Worm (Caenorhabditis elegans) whole organism, mixed stage, embryonic: ENCODE measurements around the gene Y111B2A.1.

Source experiments
- M03D4.4 ChIP-seq: sonication (generic microtip); optimal IDR thresholded peaks from 2 replicates; lab custom pipeline; 2017; ENCODE audit warnings: mild to moderate bottlenecking, missing genetic modification characterization, missing compliant biosample characterization
- bed-3 ChIP-seq: fragments of 200-800 bp; sonication (Bioruptor generic); optimal IDR thresholded peaks from 3 replicates; lab custom pipeline; 2018; ENCODE audit warnings: mild to moderate bottlenecking, missing genetic modification characterization, moderate library complexity, missing compliant biosample characterization
- blmp-1 ChIP-seq: fragments of 150-350 bp; optimal IDR thresholded peaks from 2 replicates; lab custom pipeline; 2014; ENCODE audit warnings: missing biosample characterization, missing genetic modification characterization
- ceh-43 ChIP-seq: fragments of 200-800 bp; sonication (Bioruptor generic); optimal IDR thresholded peaks from 2 replicates; lab custom pipeline; 2018; ENCODE audit warnings: mild to moderate bottlenecking, missing genetic modification characterization, moderate library complexity, missing compliant biosample characterization
- ceh-83 ChIP-seq: fragments of 200-800 bp; sonication (Bioruptor generic); optimal IDR thresholded peaks from 2 replicates; lab custom pipeline; 2018; ENCODE audit warnings: mild to moderate bottlenecking, missing genetic modification characterization, missing compliant biosample characterization
- ces-1 ChIP-seq: fragments of 150-350 bp; optimal IDR thresholded peaks from 2 replicates; lab custom pipeline; 2014; ENCODE audit warnings: missing biosample characterization, missing genetic modification reagents, missing genetic modification characterization
- cnd-1 ChIP-seq: fragments of 200-800 bp; sonication (Bioruptor generic); optimal IDR thresholded peaks from 2 replicates; lab custom pipeline; 2018; ENCODE audit warnings: mild to moderate bottlenecking, missing genetic modification characterization, missing compliant biosample characterization
- elt-1 ChIP-seq: sonication (generic microtip); optimal IDR thresholded peaks from 2 replicates; lab custom pipeline; 2017; ENCODE audit warnings: missing genetic modification characterization, mild to moderate bottlenecking, missing compliant biosample characterization, antibody characterized with exemption, moderate library complexity, borderline replicate concordance; ENCODE audit not compliant: insufficient read depth
- elt-3 ChIP-seq: fragments of 150-350 bp; optimal IDR thresholded peaks from 2 replicates; lab custom pipeline; 2014; ENCODE audit warnings: missing biosample characterization, missing genetic modification characterization
- flh-1 ChIP-seq: fragments of 200-800 bp; sonication (Bioruptor generic); optimal IDR thresholded peaks from 2 replicates; lab custom pipeline; 2018; ENCODE audit warnings: mild to moderate bottlenecking, missing genetic modification characterization, moderate library complexity, missing compliant biosample characterization
- ham-2 ChIP-seq: fragments of 200-800 bp; sonication (Bioruptor generic); optimal IDR thresholded peaks from 2 replicates; lab custom pipeline; 2018; ENCODE audit warnings: mild to moderate bottlenecking, missing genetic modification characterization, missing compliant biosample characterization
- hlh-1 ChIP-seq: fragments of 150-350 bp; optimal IDR thresholded peaks from 2 replicates; lab custom pipeline; 2014; ENCODE audit warnings: missing biosample characterization, missing genetic modification reagents, missing genetic modification characterization
- lin-13 ChIP-seq: fragments of 150-350 bp; optimal IDR thresholded peaks from 2 replicates; lab custom pipeline; 2014; ENCODE audit warnings: missing biosample characterization, missing genetic modification characterization
- lin-32 ChIP-seq: fragments of 200-800 bp; sonication (Bioruptor generic); optimal IDR thresholded peaks from 2 replicates; lab custom pipeline; 2018; ENCODE audit warnings: mild to moderate bottlenecking, missing genetic modification characterization, missing compliant biosample characterization
- lsy-2 ChIP-seq: fragments of 150-350 bp; optimal IDR thresholded peaks from 2 replicates; lab custom pipeline; 2014; ENCODE audit warnings: missing biosample characterization, missing genetic modification characterization
- mab-5 ChIP-seq: fragments of 150-350 bp; optimal IDR thresholded peaks from 2 replicates; lab custom pipeline; 2014; ENCODE audit warnings: missing biosample characterization, missing genetic modification characterization
- mep-1 ChIP-seq: fragments of 150-350 bp; optimal IDR thresholded peaks from 2 replicates; lab custom pipeline; 2017; ENCODE audit warnings: missing biosample characterization, missing genetic modification reagents, missing genetic modification characterization, inconsistent platforms
- mls-2 ChIP-seq: sonication (generic microtip); optimal IDR thresholded peaks from 2 replicates; lab custom pipeline; 2016; ENCODE audit warnings: mild to moderate bottlenecking, missing genetic modification characterization, moderate library complexity, missing compliant biosample characterization
- nhr-12 ChIP-seq: fragments of 150-350 bp; optimal IDR thresholded peaks from 2 replicates; lab custom pipeline; 2014; ENCODE audit warnings: missing biosample characterization, missing genetic modification characterization
- nhr-2 ChIP-seq: fragments of 150-350 bp; optimal IDR thresholded peaks from 2 replicates; lab custom pipeline; 2014; ENCODE audit warnings: missing biosample characterization, missing genetic modification characterization
- nhr-237 ChIP-seq: fragments of 150-350 bp; optimal IDR thresholded peaks from 2 replicates; lab custom pipeline; 2014; ENCODE audit warnings: missing biosample characterization, missing genetic modification characterization
- nhr-28 ChIP-seq: fragments of 150-350 bp; optimal IDR thresholded peaks from 2 replicates; lab custom pipeline; 2014; ENCODE audit warnings: missing biosample characterization, missing genetic modification characterization
- nhr-76 ChIP-seq: sonication (generic microtip); optimal IDR thresholded peaks from 2 replicates; lab custom pipeline; 2017; ENCODE audit warnings: missing biosample characterization, missing genetic modification characterization
- pha-4 ChIP-seq: fragments of 150-350 bp; optimal IDR thresholded peaks from 2 replicates; lab custom pipeline; 2018; ENCODE audit warnings: missing biosample characterization, missing genetic modification reagents, missing genetic modification characterization
- sem-2 ChIP-seq: fragments of 200-800 bp; sonication (Bioruptor generic); optimal IDR thresholded peaks from 2 replicates; lab custom pipeline; 2018; ENCODE audit warnings: mild to moderate bottlenecking, missing genetic modification characterization, missing compliant biosample characterization
- snpc-4 ChIP-seq: fragments of 150-350 bp; optimal IDR thresholded peaks from 2 replicates; lab custom pipeline; 2014; ENCODE audit warnings: missing biosample characterization, missing genetic modification characterization
- unc-120 ChIP-seq: sonication (generic microtip); optimal IDR thresholded peaks from 2 replicates; lab custom pipeline; 2017; ENCODE audit warnings: missing genetic modification characterization, missing compliant biosample characterization; ENCODE audit not compliant: poor library complexity, severe bottlenecking
- unc-39 ChIP-seq: fragments of 150-350 bp; optimal IDR thresholded peaks from 2 replicates; lab custom pipeline; 2014; ENCODE audit warnings: missing biosample characterization, missing genetic modification characterization
- zip-8 ChIP-seq: fragments of 150-350 bp; optimal IDR thresholded peaks from 2 replicates; lab custom pipeline; 2014; ENCODE audit warnings: missing biosample characterization, missing genetic modification characterization
- ztf-11 ChIP-seq: fragments of 150-350 bp; optimal IDR thresholded peaks from 2 replicates; lab custom pipeline; 2014; ENCODE audit warnings: missing biosample characterization, missing genetic modification characterization

Y111B2A.1 gene

ce11 chrIII:12517674-12518073, 22.2 kb upstream of the Y111B2A.1 start:
- TF ChIP-seq elt-3 = no peak
- no peak for TF ChIP-seq M03D4.4 (tag; lab: Kevin White, UChicago)
- TF ChIP-seq ces-1 (GFP tag; lab: Kevin White, UChicago) = no peak
- no peak for TF ChIP-seq lin-32
- TF ChIP-seq nhr-12 (tag; lab: Kevin White, UChicago) = no peak
- no peak for TF ChIP-seq nhr-28 (tag; lab: Kevin White, UChicago)
- TF ChIP-seq ztf-11 (tag; lab: Kevin White, UChicago) = no peak
- TF ChIP-seq mab-5 (tag; lab: Kevin White, UChicago) = no peak
- TF ChIP-seq unc-120 = no peak
- TF ChIP-seq cnd-1 (tag; lab: Kevin White, UChicago) = no peak
- TF ChIP-seq nhr-237 (tag; lab: Kevin White, UChicago) = no peak
- TF ChIP-seq snpc-4 = no peak
- TF ChIP-seq blmp-1 (tag; lab: Kevin White, UChicago) = no peak
- no peak for TF ChIP-seq bed-3 (GFP tag; lab: Kevin White, UChicago)
- TF ChIP-seq lsy-2 = no peak
- TF ChIP-seq nhr-2 (tag; lab: Kevin White, UChicago) = no peak

- TF ChIP-seq lin-13 (tag; lab: Kevin White, UChicago) (no peak), elt-3 (no peak), elt-1 (no peak), ceh-83 (GFP tag; lab: Kevin White, UChicago) (no peak), unc-39 (no peak), pha-4 (tag; lab: Kevin White, UChicago) (no peak), nhr-28 (tag; lab: Kevin White, UChicago) (no peak), zip-8 (tag; lab: Kevin White, UChicago) (no peak), lsy-2 (no peak), snpc-4 (no peak), nhr-76 (no peak), nhr-237 (tag; lab: Kevin White, UChicago) (no peak), cnd-1 (tag; lab: Kevin White, UChicago) (no peak), lin-32 (no peak), ham-2 (GFP tag; lab: Kevin White, UChicago) (no peak), ces-1 (GFP tag; lab: Kevin White, UChicago) (no peak), unc-120 (no peak), mls-2 (tag; lab: Kevin White, UChicago) (no peak), nhr-12 (tag; lab: Kevin White, UChicago) (no peak)
- TF ChIP-seq, all 35 proteins: peak for 0
These were observed 15.1 kb upstream of the Y111B2A.1 start for ce11 chrIII:12510505-12510904.

ce11 chrIII:12499245-12499644, 3.8 kb upstream of the Y111B2A.1 start, which contains the start of gene sql-1:
TSS of gene sql-1 (plus strand) at chrIII:12499557.
- TF ChIP-seq sem-2 (GFP tag; lab: Kevin White, UChicago) (no peak), ces-1 (GFP tag; lab: Kevin White, UChicago) (peak; percentile 12), mls-2 (tag; lab: Kevin White, UChicago) (no peak), nhr-12 (tag; lab: Kevin White, UChicago) (no peak)
- TF ChIP-seq, all 35 proteins: peak for 1

ce11 chrIII:12496449-12496848, 1.0 kb upstream of the Y111B2A.1 start, which contains the start of gene herd-1:
TSS of gene herd-1 (plus strand) at chrIII:12496538.
- no peak for TF ChIP-seq blmp-1 (tag; lab: Kevin White, UChicago)
- no peak for TF ChIP-seq hlh-1 (tag; lab: Kevin White, UChicago)
- TF ChIP-seq elt-3 = no peak
- no peak for TF ChIP-seq bed-3 (GFP tag; lab: Kevin White, UChicago)
- TF ChIP-seq ztf-11 (tag; lab: Kevin White, UChicago) = no peak
- TF ChIP-seq ceh-43 (GFP tag; lab: Kevin White, UChicago) = no peak
- no peak for TF ChIP-seq mls-2 (tag; lab: Kevin White, UChicago)
- no peak for TF ChIP-seq nhr-76
- no peak for TF ChIP-seq mep-1 (tag; lab: Kevin White, UChicago)
- no peak for TF ChIP-seq cnd-1 (tag; lab: Kevin White, UChicago)
- TF ChIP-seq ces-1 (GFP tag; lab: Kevin White, UChicago) = no peak
- TF ChIP-seq snpc-4 = no peak
- no peak for TF ChIP-seq lin-32
- TF ChIP-seq mab-5 (tag; lab: Kevin White, UChicago) = no peak
- TF ChIP-seq unc-120 = no peak
- TF ChIP-seq ceh-83 (GFP tag; lab: Kevin White, UChicago) = no peak
- TF ChIP-seq ham-2 (GFP tag; lab: Kevin White, UChicago) = no peak
- no peak for TF ChIP-seq nhr-2 (tag; lab: Kevin White, UChicago)
- TF ChIP-seq lsy-2 = no peak

ce11 chrIII:12491984-12492383, 3.5 kb downstream of the Y111B2A.1 start, which contains the start of gene Y49E10.25:
TSS of gene Y49E10.25 (minus strand) at chrIII:12492084.
- TF ChIP-seq flh-1 (no peak), ces-1 (GFP tag; lab: Kevin White, UChicago) (no peak), unc-39 (no peak)
